Fruit fly (Drosophila melanogaster) Kc167 (cell line): ENCODE data around the gene CG7600.

Source experiments
- Myc ChIP-seq: fragments of >200 bp; optimal IDR thresholded peaks from 2 replicates; lab custom pipeline; 2017; ENCODE audit warnings: missing external identifiers
- Sin3A ChIP-seq: fragments of >200 bp; optimal IDR thresholded peaks from 2 replicates; lab custom pipeline; 2018; ENCODE audit warnings: missing external identifiers
- h ChIP-seq: fragments of >200 bp; optimal IDR thresholded peaks from 3 replicates; lab custom pipeline; 2018; ENCODE audit warnings: missing external identifiers
- psq ChIP-seq: fragments of >200 bp; optimal IDR thresholded peaks from 2 replicates; lab custom pipeline; 2017; ENCODE audit warnings: missing external identifiers

dm6 chr3L:11215244-11216121 lies 4.9 kb downstream of the CG7600 start:
- TF ChIP-seq psq (lab: Kevin White, UChicago) (no peak), Sin3A (no peak), h (lab: Kevin White, UChicago) (no peak), Myc (lab: Kevin White, UChicago) (no peak)
